Fruit fly (Drosophila melanogaster) whole organism, embryonic: Measurements from ENCODE around the gene cav.

Experiments used
- ATbp ChIP-seq: fragments of 200-800 bp; sonication (Bioruptor generic); optimal IDR thresholded peaks from 2 replicates; lab custom pipeline; 2017; ENCODE audit warnings: missing biosample characterization, mild to moderate bottlenecking, missing genetic modification characterization, missing genetic modification reagents
- Abd-B ChIP-seq: fragments of 200-800 bp; sonication (Bioruptor generic); optimal IDR thresholded peaks from 2 replicates; lab custom pipeline; 2018; ENCODE audit warnings: missing biosample characterization, mild to moderate bottlenecking, missing genetic modification characterization, moderate library complexity
- Antp ChIP-seq: fragments of 200-800 bp; sonication (Bioruptor generic); optimal IDR thresholded peaks from 3 replicates; lab custom pipeline; 2016; ENCODE audit warnings: missing biosample characterization, missing genetic modification characterization
- Atf-2 ChIP-seq: fragments of 200-800 bp; sonication (Bioruptor generic); optimal IDR thresholded peaks from 2 replicates; lab custom pipeline; 2016; ENCODE audit warnings: missing biosample characterization, missing genetic modification characterization
- CG10147 ChIP-seq: fragments of 200-800 bp; sonication (Bioruptor generic); optimal IDR thresholded peaks from 2 replicates; lab custom pipeline; 2019; ENCODE audit warnings: missing biosample characterization, mild to moderate bottlenecking, missing genetic modification characterization, moderate library complexity
- CG12299 ChIP-seq: fragments of 200-800 bp; sonication (Bioruptor generic); optimal IDR thresholded peaks from 2 replicates; lab custom pipeline; 2018; ENCODE audit warnings: missing biosample characterization, mild to moderate bottlenecking, missing genetic modification characterization
- CG17328 ChIP-seq: fragments of 200-800 bp; sonication (Bioruptor generic); IDR thresholded peaks from 2 replicates; pipeline ENCODE4 v1.3.6; 2022; ENCODE audit warnings: missing biosample characterization, missing genetic modification characterization
- CG2129 ChIP-seq: fragments of 200-800 bp; sonication (Bioruptor generic); IDR thresholded peaks from 2 replicates; pipeline ENCODE4 v1.3.6; 2022; ENCODE audit warnings: missing biosample characterization, missing genetic modification characterization; ENCODE audit not compliant: partially characterized antibody
- CG2202 ChIP-seq: fragments of 200-800 bp; sonication (Bioruptor generic); optimal IDR thresholded peaks from 2 replicates; lab custom pipeline; 2018; ENCODE audit warnings: missing biosample characterization, mild to moderate bottlenecking, missing genetic modification characterization
- CG2678 ChIP-seq: fragments of 200-800 bp; sonication (Bioruptor generic); optimal IDR thresholded peaks from 3 replicates; lab custom pipeline; 2019; ENCODE audit warnings: missing biosample characterization, mild to moderate bottlenecking, missing genetic modification characterization, moderate library complexity
- CG3163 ChIP-seq: fragments of 200-800 bp; sonication (Bioruptor generic); optimal IDR thresholded peaks from 3 replicates; lab custom pipeline; 2016; ENCODE audit warnings: missing biosample characterization, missing genetic modification characterization
- CG4328 ChIP-seq: fragments of 200-800 bp; sonication (Bioruptor generic); optimal IDR thresholded peaks from 3 replicates; lab custom pipeline; 2017; ENCODE audit warnings: missing biosample characterization, missing genetic modification reagents, missing genetic modification characterization
- CG7987 ChIP-seq: fragments of 200-800 bp; sonication (Bioruptor generic); optimal IDR thresholded peaks from 2 replicates; lab custom pipeline; 2018; ENCODE audit warnings: missing biosample characterization, mild to moderate bottlenecking, missing genetic modification characterization, moderate library complexity
- CG8281 ChIP-seq: fragments of 200-800 bp; sonication (Bioruptor generic); optimal IDR thresholded peaks from 2 replicates; lab custom pipeline; 2018; ENCODE audit warnings: missing biosample characterization, mild to moderate bottlenecking, missing genetic modification characterization, moderate library complexity
- CG8765 ChIP-seq: fragments of 200-800 bp; sonication (Bioruptor generic); IDR thresholded peaks from 2 replicates; pipeline ENCODE4 v1.3.6; 2022; ENCODE audit warnings: missing biosample characterization, missing genetic modification characterization
- CG8944 ChIP-seq: fragments of 200-800 bp; sonication (Bioruptor generic); optimal IDR thresholded peaks from 3 replicates; lab custom pipeline; 2016; ENCODE audit warnings: missing biosample characterization, missing genetic modification characterization
- CTCF ChIP-seq: fragments of 200-800 bp; sonication (Bioruptor generic); optimal IDR thresholded peaks from 2 replicates; lab custom pipeline; 2017; ENCODE audit warnings: missing biosample characterization, mild to moderate bottlenecking, missing genetic modification characterization, moderate library complexity
- Chrac-16 ChIP-seq: fragments of 200-800 bp; sonication (Bioruptor generic); optimal IDR thresholded peaks from 3 replicates; lab custom pipeline; 2016; ENCODE audit warnings: missing biosample characterization, missing genetic modification characterization
- Dad ChIP-seq: fragments of 200-800 bp; sonication (Bioruptor generic); optimal IDR thresholded peaks from 3 replicates; lab custom pipeline; 2016; ENCODE audit warnings: missing biosample characterization, missing genetic modification characterization
- Dek ChIP-seq: fragments of 200-800 bp; sonication (Bioruptor generic); optimal IDR thresholded peaks from 3 replicates; lab custom pipeline; 2019; ENCODE audit warnings: missing biosample characterization, mild to moderate bottlenecking, missing genetic modification characterization, moderate library complexity
- Dref ChIP-seq: fragments of 200-800 bp; sonication (Bioruptor generic); IDR thresholded peaks from 2 replicates; pipeline ENCODE4 v1.3.6; 2022; ENCODE audit warnings: missing biosample characterization, missing genetic modification characterization
- Drgx ChIP-seq: fragments of 200-800 bp; sonication (Bioruptor generic); IDR thresholded peaks from 2 replicates; pipeline ENCODE4 v1.3.6; 2022; ENCODE audit warnings: missing biosample characterization, missing genetic modification characterization
- Hand ChIP-seq: fragments of 200-800 bp; sonication (Bioruptor generic); optimal IDR thresholded peaks from 2 replicates; lab custom pipeline; 2017; ENCODE audit warnings: mild to moderate bottlenecking, missing biosample characterization, missing genetic modification reagents, missing genetic modification characterization
- Hmr ChIP-seq: fragments of 200-800 bp; sonication (Bioruptor generic); optimal IDR thresholded peaks from 3 replicates; lab custom pipeline; 2017; ENCODE audit warnings: mild to moderate bottlenecking, missing biosample characterization, missing genetic modification reagents, missing genetic modification characterization
- Kr ChIP-seq: fragments of 200-800 bp; sonication (Bioruptor generic); optimal IDR thresholded peaks from 2 replicates; lab custom pipeline; 2017; ENCODE audit warnings: missing biosample characterization, mild to moderate bottlenecking, missing genetic modification characterization
- Oaz ChIP-seq: fragments of 200-800 bp; sonication (Bioruptor generic); IDR thresholded peaks from 2 replicates; pipeline ENCODE4 v1.3.6; 2022; ENCODE audit warnings: missing biosample characterization, missing genetic modification characterization
- Sin3A ChIP-seq: fragments of >200 bp; optimal IDR thresholded peaks from 2 replicates; lab custom pipeline; 2018
- Six4 ChIP-seq: fragments of 200-800 bp; sonication (Bioruptor generic); optimal IDR thresholded peaks from 2 replicates; lab custom pipeline; 2016; ENCODE audit warnings: missing biosample characterization, missing genetic modification characterization
- Sry-β ChIP-seq: fragments of 200-800 bp; sonication (Bioruptor generic); optimal IDR thresholded peaks from 2 replicates; lab custom pipeline; 2018; ENCODE audit warnings: missing biosample characterization, mild to moderate bottlenecking, missing genetic modification characterization, moderate library complexity
- Trl ChIP-seq, 3 experiments: fragments of >200 bp in 2 of 3; fragments of 200-800 bp in 1 of 3; sonication (Bioruptor generic) in 1 of 3; optimal IDR thresholded peaks; 2 replicates in 1 of 3; 3 replicates in 2 of 3; lab custom pipeline; 2016 to 2017; ENCODE audit warnings: missing biosample characterization in 1 of 3, missing genetic modification characterization in 1 of 3
- Usf ChIP-seq: fragments of 200-800 bp; sonication (Bioruptor generic); optimal IDR thresholded peaks from 2 replicates; lab custom pipeline; 2017; ENCODE audit warnings: missing genotype, missing biosample characterization, missing genetic modification characterization
- bsh ChIP-seq, 2 experiments: fragments of 200-800 bp; sonication (Bioruptor generic); optimal IDR thresholded peaks; 2 replicates each; lab custom pipeline; 2017 to 2018; ENCODE audit warnings: mild to moderate bottlenecking in 2 of 2, missing biosample characterization in 2 of 2, missing genetic modification characterization in 2 of 2, moderate library complexity in 1 of 2
- insv ChIP-seq, 2 experiments: fragments of 200-800 bp; sonication (Bioruptor generic); optimal IDR thresholded peaks; 3 replicates each; lab custom pipeline; 2016 to 2018; ENCODE audit warnings: missing biosample characterization in 2 of 2, missing genetic modification characterization in 2 of 2
- ken ChIP-seq: fragments of 200-800 bp; sonication (Bioruptor generic); IDR thresholded peaks from 3 replicates; pipeline ENCODE4 v1.3.6; 2022; ENCODE audit warnings: missing biosample characterization, missing genetic modification characterization
- maf-S ChIP-seq: fragments of 200-800 bp; sonication (Bioruptor generic); optimal IDR thresholded peaks from 2 replicates; lab custom pipeline; 2016; ENCODE audit warnings: missing biosample characterization, missing genetic modification characterization
- nau ChIP-seq: fragments of 200-800 bp; sonication (Bioruptor generic); optimal IDR thresholded peaks from 3 replicates; lab custom pipeline; 2017; ENCODE audit warnings: missing biosample characterization, mild to moderate bottlenecking, missing genetic modification characterization, missing genetic modification reagents
- nerfin-2 ChIP-seq: fragments of 200-800 bp; sonication (Bioruptor generic); IDR thresholded peaks from 2 replicates; pipeline ENCODE4 v1.3.6; 2022; ENCODE audit warnings: missing biosample characterization, missing genetic modification characterization; ENCODE audit not compliant: partially characterized antibody
- oc ChIP-seq: fragments of 200-800 bp; sonication (Bioruptor generic); optimal IDR thresholded peaks from 2 replicates; lab custom pipeline; 2018; ENCODE audit warnings: missing biosample characterization, mild to moderate bottlenecking, missing genetic modification characterization, moderate library complexity
- pb ChIP-seq: fragments of 200-800 bp; sonication (Bioruptor generic); optimal IDR thresholded peaks from 3 replicates; lab custom pipeline; 2016; ENCODE audit warnings: missing biosample characterization, missing genetic modification characterization
- prd ChIP-seq, 3 experiments: fragments of >200 bp in 2 of 3; fragments of 200-800 bp in 1 of 3; sonication (Bioruptor generic) in 1 of 3; optimal IDR thresholded peaks in 2 of 3; IDR thresholded peaks in 1 of 3; 2 replicates in 2 of 3; 3 replicates in 1 of 3; pipeline versions ENCODE4 v1.3.6 to Lab custom; 2017 to 2022; ENCODE audit warnings: missing biosample characterization in 1 of 3, missing genetic modification characterization in 1 of 3
- sima ChIP-seq: fragments of 200-800 bp; sonication (Bioruptor generic); optimal IDR thresholded peaks from 2 replicates; lab custom pipeline; 2016; ENCODE audit warnings: missing biosample characterization, missing genetic modification characterization
- so ChIP-seq: fragments of 200-800 bp; sonication (Bioruptor generic); IDR thresholded peaks from 3 replicates; pipeline ENCODE4 v1.3.6; 2022; ENCODE audit warnings: missing biosample characterization, missing genetic modification characterization
- tap ChIP-seq: fragments of 200-800 bp; optimal IDR thresholded peaks from 3 replicates; lab custom pipeline; 2019; ENCODE audit warnings: missing biosample characterization, mild to moderate bottlenecking, missing genetic modification characterization, moderate library complexity
- tio ChIP-seq: fragments of 200-800 bp; sonication (Bioruptor generic); optimal IDR thresholded peaks from 2 replicates; lab custom pipeline; 2017; ENCODE audit warnings: missing biosample characterization, missing genetic modification characterization, inconsistent platforms
- trh ChIP-seq: fragments of 200-800 bp; sonication (Bioruptor generic); optimal IDR thresholded peaks from 2 replicates; lab custom pipeline; 2016; ENCODE audit warnings: missing biosample characterization, missing genetic modification characterization
- vfl ChIP-seq: fragments of 200-800 bp; sonication (Bioruptor generic); optimal IDR thresholded peaks from 2 replicates; lab custom pipeline; 2016; ENCODE audit warnings: missing biosample characterization, missing genetic modification characterization
- vvl ChIP-seq: fragments of 200-800 bp; sonication (Bioruptor generic); IDR thresholded peaks from 2 replicates; pipeline ENCODE4 v1.3.6; 2022; ENCODE audit warnings: missing biosample characterization, missing genetic modification characterization
- zf30C ChIP-seq: fragments of 200-800 bp; sonication (Bioruptor generic); optimal IDR thresholded peaks from 3 replicates; lab custom pipeline; 2018; ENCODE audit warnings: missing biosample characterization, mild to moderate bottlenecking, missing genetic modification characterization

Gene cav

dm6 chr3R:24221334-24222302, 715 bp downstream of the cav start, which contains the start of gene twin (continued):
- TF ChIP-seq CG17328 (GFP tag; lab: Robert Waterston, UW) = peak; percentile 50; the same call in 1 of the 2 replicates
- 0 out of 3 replicates have a peak, but pooled peaks have one; percentile 38 for TF ChIP-seq so (GFP tag; lab: Robert Waterston, UW)
- no peak for TF ChIP-seq Kr (GFP tag; lab: Kevin White, UChicago)
- peak; percentile 5 for TF ChIP-seq CG4328 (GFP tag; lab: Kevin White, UChicago)
- peak; percentile 35 for TF ChIP-seq pb
- no peak for TF ChIP-seq Hand (GFP tag; lab: Kevin White, UChicago)
- no peak for TF ChIP-seq oc
- peak; percentile 59 for TF ChIP-seq vfl (GFP tag; lab: Kevin White, UChicago)
- peak; percentile 3 for TF ChIP-seq CG3163 (GFP tag; lab: Kevin White, UChicago)
- no peak for TF ChIP-seq CG12299
- peak; percentile 54 for TF ChIP-seq Dek (tag; lab: Kevin White, UChicago)
- TF ChIP-seq Sin3A (lab: Kevin White, UChicago) = peak; percentile 43
- no peak for TF ChIP-seq prd (optimal IDR thresholded peaks at IDR 0.05; lab: Kevin White, UChicago)
- TF ChIP-seq prd (GFP tag; IDR thresholded peaks at IDR 0.05; lab: Robert Waterston, UW) = peak; percentile 58
- 0 out of 2 replicates have a peak, but pooled peaks have one; percentile 40 for TF ChIP-seq Oaz
- TF ChIP-seq Usf (GFP tag; lab: Kevin White, UChicago) = no peak
- TF ChIP-seq CG8281 = no peak
- no peak for TF ChIP-seq nerfin-2 (GFP tag; lab: Robert Waterston, UW)
- no peak for TF ChIP-seq tio (GFP tag; lab: Kevin White, UChicago)
- TF ChIP-seq CG7987 (GFP tag; lab: Kevin White, UChicago) = no peak
- TF ChIP-seq Sry-β (GFP tag; lab: Kevin White, UChicago) = peak; percentile 86
- peak; percentile 47 for TF ChIP-seq Atf-2 (GFP tag; lab: Kevin White, UChicago)
- peak; percentile 37 for TF ChIP-seq CG8944
- TF ChIP-seq vvl = peak; percentile 63
- peak; percentile 80 for TF ChIP-seq Abd-B
- TF ChIP-seq CG2678 (tag; lab: Kevin White, UChicago) = no peak
- peak in 1 of 2 experiments; percentile 38 for TF ChIP-seq insv (GFP tag; optimal IDR thresholded peaks at IDR 0.05; lab: Kevin White, UChicago)
- TF ChIP-seq Dref (GFP tag; lab: Robert Waterston, UW) = peak; percentile 71
- TF ChIP-seq CG8765 (GFP tag; lab: Robert Waterston, UW) = no peak
- TF ChIP-seq CG2129 (GFP tag; lab: Robert Waterston, UW) = peak; percentile 52
- TF ChIP-seq tap (tag; lab: Kevin White, UChicago) = no peak
- no peak for TF ChIP-seq Hmr (GFP tag; lab: Kevin White, UChicago)
- TF ChIP-seq ken (GFP tag; lab: Robert Waterston, UW) = peak; percentile 64; the same call in 1 of the 3 replicates
- peak in 1 of 2 experiments; percentile 43 for TF ChIP-seq bsh (GFP tag; optimal IDR thresholded peaks at IDR 0.05; lab: Kevin White, UChicago)
- TF ChIP-seq ATbp (GFP tag; lab: Kevin White, UChicago) = no peak
- TF ChIP-seq Dad (GFP tag; lab: Kevin White, UChicago) = peak; percentile 54
- TF ChIP-seq Six4 (GFP tag; lab: Kevin White, UChicago) = no peak
- no peak for TF ChIP-seq nau (GFP tag; lab: Kevin White, UChicago)
- TF ChIP-seq Chrac-16 (GFP tag; lab: Kevin White, UChicago) = peak; percentile 64
- no peak for TF ChIP-seq zf30C (GFP tag; lab: Kevin White, UChicago)
- peak in 1 of 2 experiments; percentile 11 for TF ChIP-seq Trl (optimal IDR thresholded peaks at IDR 0.05; lab: Kevin White, UChicago)
- TF ChIP-seq Trl (GFP tag; optimal IDR thresholded peaks at IDR 0.05; lab: Kevin White, UChicago) = peak; percentile 78
- peak; percentile 60 for TF ChIP-seq maf-S
- no peak for TF ChIP-seq Drgx (GFP tag; lab: Robert Waterston, UW)
- peak; percentile 58 for TF ChIP-seq CG10147 (GFP tag; lab: Kevin White, UChicago)
- TF ChIP-seq trh = no peak
- no peak for TF ChIP-seq sima (GFP tag; lab: Kevin White, UChicago)
- peak; percentile 73 for TF ChIP-seq Antp (GFP tag; lab: Kevin White, UChicago)
- peak; percentile 20 for TF ChIP-seq CTCF (GFP tag; lab: Kevin White, UChicago)
- TF ChIP-seq CG2202 (tag; lab: Kevin White, UChicago) = no peak
